Worm (Caenorhabditis elegans): ENCODE results near the gene clec-72.

DNA sequence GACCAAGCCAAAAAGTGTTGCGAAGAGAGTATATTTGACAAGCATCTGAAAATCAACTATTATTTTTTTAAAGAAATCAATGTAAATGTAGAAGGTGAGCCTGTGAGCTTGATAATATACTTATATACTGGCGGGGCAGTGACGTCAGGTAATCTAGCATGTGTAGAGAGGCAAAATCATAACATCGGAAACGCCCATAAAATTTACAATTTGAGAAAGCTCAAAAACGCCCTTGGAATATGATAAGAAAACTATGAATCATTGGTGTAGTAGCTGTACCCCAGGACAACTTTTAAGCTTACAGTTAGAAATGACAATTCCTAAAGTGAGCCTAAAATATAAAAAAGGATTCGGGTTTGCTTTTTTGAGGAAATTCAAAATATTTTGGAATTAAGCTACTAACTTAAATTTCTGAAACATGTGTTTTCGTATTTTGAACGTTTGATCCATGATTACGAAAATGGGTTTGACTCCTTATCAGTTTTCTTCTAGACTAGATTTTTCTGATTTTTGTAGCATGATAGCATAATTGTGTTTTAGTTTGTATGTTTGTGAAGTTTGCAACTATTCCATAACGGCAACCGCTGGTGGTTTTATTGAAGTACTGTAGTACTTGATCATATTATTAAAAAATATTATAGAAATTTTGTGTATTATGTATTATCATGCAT, 2.8 kb upstream of the clec-72 start, which contains the start of gene clec-174:
- no peak for TF ChIP-seq him-1 (tag; optimal IDR thresholded peaks at IDR 0.05)
- TF ChIP-seq dao-5 (tag; optimal IDR thresholded peaks at IDR 0.05): no peak
- no peak for TF ChIP-seq W03F9.2 (tag; optimal IDR thresholded peaks at IDR 0.05)

Data from whole organism, L4/young adult.